Fruit fly (Drosophila melanogaster): ENCODE measurements around the gene CG31459.

- TF ChIP-seq usp (GFP tag; optimal IDR thresholded peaks at IDR 0.05) (no peak), CG8478 (optimal IDR thresholded peaks at IDR 0.05) (no peak), psq (optimal IDR thresholded peaks at IDR 0.05) (no peak), EcR (GFP tag; optimal IDR thresholded peaks at IDR 0.05) (no peak), pan (optimal IDR thresholded peaks at IDR 0.05) (no peak)
These were observed 39.8 kb downstream of the CG31459 start for dm6 chr3R:19880431-19880939.

Measured in whole organism.